Worm (Caenorhabditis elegans) whole organism, midembryonic: ENCODE data around the gene clec-261.

Experiments
- T22C8.4 ChIP-seq: fragments of 200-800 bp; sonication (Bioruptor generic); IDR thresholded peaks from 2 replicates; pipeline ENCODE4 v1.3.6; 2022; ENCODE audit warnings: missing genetic modification characterization, missing compliant biosample characterization
- flt-1 ChIP-seq: fragments of 200-800 bp; sonication (Bioruptor generic); IDR thresholded peaks from 2 replicates; pipeline ENCODE4 v1.3.6; 2022; ENCODE audit warnings: missing genetic modification characterization, missing compliant biosample characterization
- klf-2 ChIP-seq: fragments of 200-800 bp; sonication (Bioruptor generic); conservative IDR thresholded peaks from 2 replicates; pipeline ENCODE4 v1.3.6; 2022; ENCODE audit warnings: missing genetic modification reagents, missing genetic modification characterization, missing compliant biosample characterization

Gene clec-261

ce11 chrV:20249438-20250120 lies 44.7 kb downstream of the clec-261 start, which contains the start of gene swsn-1:
TSS of gene swsn-1 (minus strand) at chrV:20249488.
- TF ChIP-seq flt-1 (GFP tag; lab: Robert Waterston, UW) (peak; percentile 16; the same call in 1 of the 2 replicates), T22C8.4 (GFP tag; lab: Robert Waterston, UW) (peak; percentile 80), klf-2 (GFP tag; lab: Robert Waterston, UW) (no peak; the same call in 1 of the 2 replicates)

- TF ChIP-seq klf-2 (GFP tag; lab: Robert Waterston, UW) (no peak), flt-1 (GFP tag; lab: Robert Waterston, UW) (0 out of 2 replicates have a peak, but pooled peaks have one; percentile 41)
Observed at ce11 chrV:20241243-20241862, 52.9 kb downstream of the clec-261 start.
